Worm (Caenorhabditis elegans) whole organism, L2 larva: Measurements from ENCODE around the gene frpr-15.

ENCODE experiments used
- ZK546.5 ChIP-seq: sonication (generic microtip); optimal IDR thresholded peaks from 2 replicates; lab custom pipeline; 2017; ENCODE audit warnings: missing biosample characterization, missing genetic modification characterization
- ama-1 ChIP-seq: fragments of 150-350 bp; optimal IDR thresholded peaks from 2 replicates; lab custom pipeline; 2018; ENCODE audit warnings: inconsistent platforms
- ceh-16 ChIP-seq: fragments of 150-350 bp; optimal IDR thresholded peaks from 2 replicates; lab custom pipeline; 2014; ENCODE audit warnings: missing biosample characterization, missing genetic modification characterization
- egl-27 ChIP-seq: sonication (generic microtip); optimal IDR thresholded peaks from 3 replicates; lab custom pipeline; 2017; ENCODE audit warnings: missing biosample characterization, missing genetic modification reagents, missing genetic modification characterization
- nhr-11 ChIP-seq: fragments of 150-350 bp; optimal IDR thresholded peaks from 2 replicates; lab custom pipeline; 2014; ENCODE audit warnings: missing biosample characterization, missing genetic modification characterization
- nhr-12 ChIP-seq: fragments of 150-350 bp; optimal IDR thresholded peaks from 2 replicates; lab custom pipeline; 2014; ENCODE audit warnings: missing biosample characterization, missing genetic modification characterization
- nhr-237 ChIP-seq: fragments of 150-350 bp; optimal IDR thresholded peaks from 2 replicates; lab custom pipeline; 2014; ENCODE audit warnings: missing biosample characterization, missing genetic modification characterization
- snpc-4 ChIP-seq: fragments of 150-350 bp; optimal IDR thresholded peaks from 2 replicates; lab custom pipeline; 2014; ENCODE audit warnings: missing biosample characterization, missing genetic modification characterization

ce11 chrV:12636248-12636647, 43.7 kb upstream of the frpr-15 start:
- TF ChIP-seq ama-1 (no peak), nhr-12 (tag; lab: Kevin White, UChicago) (no peak), egl-27 (tag; lab: Kevin White, UChicago) (no peak), nhr-11 (tag; lab: Kevin White, UChicago) (no peak), nhr-237 (tag; lab: Kevin White, UChicago) (no peak), ceh-16 (tag; lab: Kevin White, UChicago) (no peak), snpc-4 (tag; lab: Kevin White, UChicago) (no peak), ZK546.5 (tag; lab: Kevin White, UChicago) (no peak)
